Worm (Caenorhabditis elegans) whole organism, mixed stage, embryonic: Measurements from ENCODE around the gene T28H11.7.

Experiments
- ces-1 ChIP-seq: fragments of 150-350 bp; optimal IDR thresholded peaks from 2 replicates; lab custom pipeline; 2014; ENCODE audit warnings: missing biosample characterization, missing genetic modification reagents, missing genetic modification characterization
- cnd-1 ChIP-seq: fragments of 200-800 bp; sonication (Bioruptor generic); optimal IDR thresholded peaks from 2 replicates; lab custom pipeline; 2018; ENCODE audit warnings: mild to moderate bottlenecking, missing genetic modification characterization, missing compliant biosample characterization
- lsy-2 ChIP-seq: fragments of 150-350 bp; optimal IDR thresholded peaks from 2 replicates; lab custom pipeline; 2014; ENCODE audit warnings: missing biosample characterization, missing genetic modification characterization
- mep-1 ChIP-seq: fragments of 150-350 bp; optimal IDR thresholded peaks from 2 replicates; lab custom pipeline; 2017; ENCODE audit warnings: missing biosample characterization, missing genetic modification reagents, missing genetic modification characterization, inconsistent platforms
- nhr-237 ChIP-seq: fragments of 150-350 bp; optimal IDR thresholded peaks from 2 replicates; lab custom pipeline; 2014; ENCODE audit warnings: missing biosample characterization, missing genetic modification characterization
- pha-4 ChIP-seq: fragments of 150-350 bp; optimal IDR thresholded peaks from 2 replicates; lab custom pipeline; 2018; ENCODE audit warnings: missing biosample characterization, missing genetic modification reagents, missing genetic modification characterization
- unc-62 ChIP-seq: fragments of 150-350 bp; optimal IDR thresholded peaks from 2 replicates; lab custom pipeline; 2014; ENCODE audit warnings: missing biosample characterization, missing genetic modification reagents, missing genetic modification characterization

DNA sequence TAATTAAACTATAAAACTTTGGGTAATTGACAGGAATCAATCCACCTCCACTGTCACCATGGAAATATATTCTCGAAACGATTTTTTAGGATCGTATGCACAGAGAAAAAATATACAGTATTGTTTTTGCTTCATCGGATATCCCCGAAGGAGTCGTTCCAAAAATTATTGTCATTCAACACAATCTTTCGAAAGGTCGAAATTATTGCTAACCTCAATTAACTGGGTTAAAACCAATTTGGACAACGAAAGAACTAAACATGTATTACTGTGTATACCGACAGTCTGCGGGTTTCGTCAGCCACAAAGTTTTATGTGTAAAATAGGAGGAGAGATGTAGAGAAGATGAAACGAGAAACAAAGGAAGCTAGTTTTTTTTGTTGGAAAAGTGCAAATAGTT, 46.3 kb upstream of the T28H11.7 start:
- TF ChIP-seq cnd-1 (no peak), ces-1 (GFP tag; lab: Kevin White, UChicago) (no peak), nhr-237 (no peak), lsy-2 (tag; lab: Kevin White, UChicago) (no peak), mep-1 (no peak), pha-4 (no peak), unc-62 (GFP tag; lab: Kevin White, UChicago) (no peak)
